Fruit fly (Drosophila melanogaster) whole organism, embryonic: ENCODE data around the gene Tmhs.

Experiments
- Asciz ChIP-seq: fragments of 200-800 bp; sonication (Bioruptor generic); optimal IDR thresholded peaks from 2 replicates; lab custom pipeline; 2017; ENCODE audit warnings: missing biosample characterization, mild to moderate bottlenecking, missing genetic modification characterization, missing genetic modification reagents
- BtbVII ChIP-seq: fragments of 200-800 bp; sonication (Bioruptor generic); optimal IDR thresholded peaks from 3 replicates; lab custom pipeline; 2017; ENCODE audit warnings: missing biosample characterization, mild to moderate bottlenecking, missing genetic modification characterization
- CG1024 ChIP-seq: fragments of 200-800 bp; sonication (Bioruptor generic); IDR thresholded peaks from 2 replicates; pipeline ENCODE4 v1.3.6; 2022; ENCODE audit warnings: missing biosample characterization, missing genetic modification characterization
- CG10366 ChIP-seq: fragments of 200-800 bp; sonication (Bioruptor generic); IDR thresholded peaks from 2 replicates; pipeline ENCODE4 v1.3.6; 2022; ENCODE audit warnings: missing biosample characterization, missing genetic modification characterization
- CG11456 ChIP-seq: fragments of 200-800 bp; sonication (Bioruptor generic); IDR thresholded peaks from 3 replicates; pipeline ENCODE4 v1.3.6; 2022; ENCODE audit warnings: missing biosample characterization, missing genetic modification characterization
- CG11696 ChIP-seq: fragments of 200-800 bp; sonication (Bioruptor generic); IDR thresholded peaks from 2 replicates; pipeline ENCODE4 v1.3.6; 2022; ENCODE audit warnings: missing biosample characterization, missing genetic modification characterization
- CG13424 ChIP-seq: fragments of 200-800 bp; sonication (Bioruptor generic); optimal IDR thresholded peaks from 2 replicates; lab custom pipeline; 2019; ENCODE audit warnings: missing biosample characterization, mild to moderate bottlenecking, missing genetic modification characterization, moderate library complexity
- CG16779 ChIP-seq: fragments of 200-800 bp; sonication (Bioruptor generic); IDR thresholded peaks from 2 replicates; pipeline ENCODE4 v1.3.6; 2022; ENCODE audit warnings: missing biosample characterization, missing genetic modification characterization
- CG17912 ChIP-seq: fragments of 200-800 bp; sonication (Bioruptor generic); optimal IDR thresholded peaks from 2 replicates; lab custom pipeline; 2018; ENCODE audit warnings: missing biosample characterization, mild to moderate bottlenecking, missing genetic modification characterization
- CG2199 ChIP-seq: fragments of 200-800 bp; sonication (Bioruptor generic); IDR thresholded peaks from 3 replicates; pipeline ENCODE4 v1.3.6; 2022; ENCODE audit warnings: missing biosample characterization, missing genetic modification characterization
- CG32532 ChIP-seq: fragments of 200-800 bp; sonication (Bioruptor generic); IDR thresholded peaks from 2 replicates; pipeline ENCODE4 v1.3.6; 2022; ENCODE audit warnings: missing biosample characterization, missing genetic modification characterization
- CG3407 ChIP-seq: fragments of 200-800 bp; sonication (Bioruptor generic); optimal IDR thresholded peaks from 2 replicates; lab custom pipeline; 2018; ENCODE audit warnings: missing biosample characterization, mild to moderate bottlenecking, missing genetic modification characterization
- CG34422 ChIP-seq: fragments of 200-800 bp; sonication (Bioruptor generic); IDR thresholded peaks from 3 replicates; pipeline ENCODE4 v1.3.6; 2022; ENCODE audit warnings: missing biosample characterization, missing genetic modification characterization
- CG5953 ChIP-seq: fragments of 200-800 bp; sonication (Bioruptor generic); IDR thresholded peaks from 2 replicates; pipeline ENCODE4 v1.3.6; 2022; ENCODE audit warnings: missing biosample characterization, missing genetic modification characterization
- CG6689 ChIP-seq: fragments of 200-800 bp; sonication (Bioruptor generic); IDR thresholded peaks from 2 replicates; pipeline ENCODE4 v1.3.6; 2022; ENCODE audit warnings: missing biosample characterization, missing genetic modification characterization
- CG7372 ChIP-seq: fragments of 200-800 bp; sonication (Bioruptor generic); IDR thresholded peaks from 2 replicates; pipeline ENCODE4 v1.3.6; 2022; ENCODE audit warnings: missing biosample characterization, missing genetic modification characterization
- CG7745 ChIP-seq: fragments of 200-800 bp; sonication (Bioruptor generic); optimal IDR thresholded peaks from 2 replicates; lab custom pipeline; 2018; ENCODE audit warnings: missing biosample characterization, mild to moderate bottlenecking, missing genetic modification characterization, moderate library complexity
- CG8290 ChIP-seq, 3 experiments: fragments of 200-800 bp; sonication (Bioruptor generic); optimal IDR thresholded peaks; 2 replicates each; lab custom pipeline; 2016 to 2019; ENCODE audit warnings: missing biosample characterization in 3 of 3, missing genetic modification characterization in 3 of 3, mild to moderate bottlenecking in 2 of 3, moderate library complexity in 1 of 3
- CG9797 ChIP-seq: fragments of 200-800 bp; sonication (Bioruptor generic); optimal IDR thresholded peaks from 3 replicates; lab custom pipeline; 2018; ENCODE audit warnings: missing biosample characterization, mild to moderate bottlenecking, missing genetic modification characterization
- CG9817 ChIP-seq: fragments of 200-800 bp; sonication (Bioruptor generic); optimal IDR thresholded peaks from 2 replicates; lab custom pipeline; 2018; ENCODE audit warnings: missing biosample characterization, mild to moderate bottlenecking, missing genetic modification characterization, moderate library complexity
- Dad ChIP-seq: fragments of 200-800 bp; sonication (Bioruptor generic); optimal IDR thresholded peaks from 3 replicates; lab custom pipeline; 2016; ENCODE audit warnings: missing biosample characterization, missing genetic modification characterization
- Dip2 ChIP-seq: fragments of 200-800 bp; sonication (Bioruptor generic); IDR thresholded peaks from 2 replicates; pipeline ENCODE4 v1.3.6; 2022; ENCODE audit warnings: missing biosample characterization, missing genetic modification characterization
- Fer2 ChIP-seq: fragments of 200-800 bp; sonication (Bioruptor generic); optimal IDR thresholded peaks from 2 replicates; lab custom pipeline; 2018; ENCODE audit warnings: missing biosample characterization, mild to moderate bottlenecking, missing genetic modification characterization, moderate library complexity
- Hr3 ChIP-seq: fragments of 200-800 bp; sonication (Bioruptor generic); optimal IDR thresholded peaks from 3 replicates; lab custom pipeline; 2016; ENCODE audit warnings: missing biosample characterization, missing genetic modification characterization
- Hsf ChIP-seq: fragments of 200-800 bp; sonication (Bioruptor generic); optimal IDR thresholded peaks from 3 replicates; lab custom pipeline; 2016; ENCODE audit warnings: missing biosample characterization, missing genetic modification characterization
- Jarid2 ChIP-seq: fragments of 200-800 bp; sonication (Bioruptor generic); optimal IDR thresholded peaks from 3 replicates; lab custom pipeline; 2017; ENCODE audit warnings: mild to moderate bottlenecking, missing biosample characterization, missing genetic modification reagents, missing genetic modification characterization
- NC2β ChIP-seq: fragments of 200-800 bp; sonication (Bioruptor generic); optimal IDR thresholded peaks from 2 replicates; lab custom pipeline; 2016; ENCODE audit warnings: missing biosample characterization, missing genetic modification characterization
- Nf-YC ChIP-seq: fragments of 200-800 bp; optimal IDR thresholded peaks from 3 replicates; lab custom pipeline; 2019; ENCODE audit warnings: missing biosample characterization, mild to moderate bottlenecking, missing genetic modification characterization, moderate library complexity
- Rx ChIP-seq: fragments of 200-800 bp; sonication (Bioruptor generic); IDR thresholded peaks from 2 replicates; pipeline ENCODE4 v1.3.6; 2022; ENCODE audit warnings: missing biosample characterization, missing genetic modification characterization
- Sox100B ChIP-seq: fragments of 200-800 bp; sonication (Bioruptor generic); optimal IDR thresholded peaks from 3 replicates; lab custom pipeline; 2018; ENCODE audit warnings: missing biosample characterization, mild to moderate bottlenecking, missing genetic modification characterization
- Tbp ChIP-seq: fragments of >200 bp; optimal IDR thresholded peaks from 2 replicates; lab custom pipeline; 2018; ENCODE audit warnings: missing biosample characterization, missing genetic modification characterization
- YL-1 ChIP-seq: fragments of 200-800 bp; sonication (Bioruptor generic); optimal IDR thresholded peaks from 3 replicates; lab custom pipeline; 2017; ENCODE audit warnings: missing biosample characterization, mild to moderate bottlenecking, missing genetic modification characterization
- aop ChIP-seq: fragments of 200-800 bp; sonication (Bioruptor generic); IDR thresholded peaks from 2 replicates; pipeline ENCODE4 v1.3.6; 2022; ENCODE audit warnings: missing biosample characterization, missing genetic modification characterization
- bowl ChIP-seq: fragments of 200-800 bp; sonication (Bioruptor generic); IDR thresholded peaks from 2 replicates; pipeline ENCODE4 v1.3.6; 2022; ENCODE audit warnings: missing biosample characterization, missing genetic modification characterization
- cato ChIP-seq: fragments of 200-800 bp; sonication (Bioruptor generic); optimal IDR thresholded peaks from 2 replicates; lab custom pipeline; 2016; ENCODE audit warnings: missing biosample characterization, missing genetic modification characterization, borderline replicate concordance
- chn ChIP-seq: fragments of 200-800 bp; sonication (Bioruptor generic); optimal IDR thresholded peaks from 2 replicates; lab custom pipeline; 2016; ENCODE audit warnings: missing biosample characterization, missing genetic modification characterization
- ci ChIP-seq: fragments of 200-800 bp; sonication (Bioruptor generic); IDR thresholded peaks from 3 replicates; pipeline ENCODE4 v1.3.6; 2022; ENCODE audit warnings: missing biosample characterization, missing genetic modification characterization
- dan ChIP-seq: fragments of 200-800 bp; sonication (Bioruptor generic); IDR thresholded peaks from 2 replicates; pipeline ENCODE4 v1.3.6; 2022; ENCODE audit warnings: missing biosample characterization, missing genetic modification characterization
- gfzf ChIP-seq: fragments of 200-800 bp; sonication (Bioruptor generic); optimal IDR thresholded peaks from 2 replicates; lab custom pipeline; 2016; ENCODE audit warnings: missing biosample characterization, mild to moderate bottlenecking, missing genetic modification characterization, moderate library complexity
- klu ChIP-seq: fragments of 200-800 bp; sonication (Bioruptor generic); IDR thresholded peaks from 2 replicates; pipeline ENCODE4 v1.3.6; 2022; ENCODE audit warnings: missing biosample characterization, missing genetic modification characterization
- oc ChIP-seq: fragments of 200-800 bp; sonication (Bioruptor generic); optimal IDR thresholded peaks from 2 replicates; lab custom pipeline; 2018; ENCODE audit warnings: missing biosample characterization, mild to moderate bottlenecking, missing genetic modification characterization, moderate library complexity
- pho ChIP-seq: fragments of 200-800 bp; sonication (Bioruptor generic); optimal IDR thresholded peaks from 2 replicates; lab custom pipeline; 2016; ENCODE audit warnings: missing biosample characterization, missing genetic modification characterization
- pita ChIP-seq: fragments of 200-800 bp; sonication (Bioruptor generic); optimal IDR thresholded peaks from 2 replicates; lab custom pipeline; 2017; ENCODE audit warnings: missing biosample characterization, mild to moderate bottlenecking, missing genetic modification characterization
- pnt ChIP-seq: fragments of 200-800 bp; sonication (Bioruptor generic); optimal IDR thresholded peaks from 3 replicates; lab custom pipeline; 2016; ENCODE audit warnings: missing biosample characterization, missing genetic modification characterization
- sc ChIP-seq, 3 experiments: fragments of >200 bp in 2 of 3; fragments of 200-800 bp in 1 of 3; sonication (Bioruptor generic) in 1 of 3; optimal IDR thresholded peaks; 2 replicates in 2 of 3; 3 replicates in 1 of 3; lab custom pipeline; 2017; ENCODE audit warnings: mild to moderate bottlenecking in 1 of 3, missing biosample characterization in 1 of 3, missing genetic modification characterization in 1 of 3, missing genetic modification reagents in 1 of 3
- sisA ChIP-seq: fragments of 200-800 bp; sonication (Bioruptor generic); IDR thresholded peaks from 2 replicates; pipeline ENCODE4 v1.3.6; 2022; ENCODE audit warnings: missing biosample characterization, missing genetic modification characterization
- ssp ChIP-seq: fragments of 200-800 bp; sonication (Bioruptor generic); IDR thresholded peaks from 2 replicates; pipeline ENCODE4 v1.3.6; 2022; ENCODE audit warnings: missing biosample characterization, missing genetic modification characterization
- stc ChIP-seq: fragments of 200-800 bp; sonication (Bioruptor generic); IDR thresholded peaks from 2 replicates; pipeline ENCODE4 v1.3.6; 2022; ENCODE audit warnings: missing biosample characterization, missing genetic modification characterization
- ttk ChIP-seq: fragments of 200-800 bp; sonication (Bioruptor generic); IDR thresholded peaks from 2 replicates; pipeline ENCODE4 v2.1.2; 2022; ENCODE audit warnings: missing biosample characterization, missing genetic modification characterization
- unc-4 ChIP-seq: fragments of 200-800 bp; sonication (Bioruptor generic); IDR thresholded peaks from 2 replicates; pipeline ENCODE4 v1.3.6; 2022; ENCODE audit warnings: missing biosample characterization, missing genetic modification characterization; ENCODE audit not compliant: partially characterized antibody
- vnd ChIP-seq: fragments of 200-800 bp; sonication (Bioruptor generic); IDR thresholded peaks from 3 replicates; pipeline ENCODE4 v1.3.6; 2022; ENCODE audit warnings: missing biosample characterization, missing genetic modification characterization; ENCODE audit not compliant: partially characterized antibody

The Tmhs gene

DNA sequence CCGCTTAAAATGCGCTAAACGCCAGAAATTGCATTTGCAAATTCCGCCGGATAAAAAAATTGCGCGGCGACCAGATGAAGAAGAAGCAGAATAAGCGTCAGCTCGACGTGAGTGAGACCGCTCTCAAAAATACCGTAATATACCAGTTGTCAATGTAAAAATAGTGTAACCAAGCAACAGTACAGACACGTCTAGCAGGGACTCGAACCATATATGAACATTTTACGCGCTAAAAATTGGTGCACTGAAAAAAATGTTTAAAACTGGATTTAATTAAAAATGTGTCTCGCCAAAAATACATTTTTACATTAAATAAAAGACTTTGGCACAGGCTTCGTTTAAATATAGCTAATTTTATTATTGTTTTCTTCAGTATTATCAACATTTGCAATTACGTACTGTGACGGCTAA is 9.2 kb upstream of the Tmhs start, which contains the start of gene dre4 (continued):
- TF ChIP-seq ttk (GFP tag; lab: Robert Waterston, UW) (peak; percentile 37; the same call in 1 of the 2 replicates), Hsf (peak; percentile 80), CG10366 (GFP tag; lab: Robert Waterston, UW) (peak; percentile 62), NC2β (GFP tag; lab: Kevin White, UChicago) (peak; percentile 81), bowl (GFP tag; lab: Robert Waterston, UW) (no peak), CG32532 (GFP tag; lab: Robert Waterston, UW) (peak; percentile 85), CG2199 (GFP tag; lab: Robert Waterston, UW) (0 out of 3 replicates have a peak, but pooled peaks have one; percentile 50), unc-4 (GFP tag; lab: Robert Waterston, UW) (peak; percentile 48; the same call in 1 of the 2 replicates), CG1024 (peak; percentile 49; the same call in 1 of the 2 replicates), Rx (GFP tag; lab: Robert Waterston, UW) (peak; percentile 50), stc (GFP tag; lab: Robert Waterston, UW) (peak; percentile 45; the same call in 1 of the 2 replicates), Hr3 (GFP tag; lab: Kevin White, UChicago) (peak; percentile 63), CG7745 (tag; lab: Kevin White, UChicago) (no peak), Asciz (GFP tag; lab: Kevin White, UChicago) (peak; percentile 62), cato (peak; percentile 18), CG3407 (peak; percentile 51), chn (peak; percentile 46), CG9797 (GFP tag; lab: Kevin White, UChicago) (peak; percentile 94), vnd (no peak), pho (peak; percentile 84), pita (peak; percentile 79), CG16779 (GFP tag; lab: Robert Waterston, UW) (0 out of 2 replicates have a peak, but pooled peaks have one; percentile 15), sc (optimal IDR thresholded peaks at IDR 0.05; lab: Kevin White, UChicago) (no peak), sc (GFP tag; optimal IDR thresholded peaks at IDR 0.05; lab: Kevin White, UChicago) (peak; percentile 12), Jarid2 (GFP tag; lab: Kevin White, UChicago) (no peak), YL-1 (GFP tag; lab: Kevin White, UChicago) (peak; percentile 68), CG9817 (tag; lab: Kevin White, UChicago) (peak; percentile 24), gfzf (peak; percentile 97), Sox100B (GFP tag; lab: Kevin White, UChicago) (no peak), CG13424 (peak; percentile 53)

DNA sequence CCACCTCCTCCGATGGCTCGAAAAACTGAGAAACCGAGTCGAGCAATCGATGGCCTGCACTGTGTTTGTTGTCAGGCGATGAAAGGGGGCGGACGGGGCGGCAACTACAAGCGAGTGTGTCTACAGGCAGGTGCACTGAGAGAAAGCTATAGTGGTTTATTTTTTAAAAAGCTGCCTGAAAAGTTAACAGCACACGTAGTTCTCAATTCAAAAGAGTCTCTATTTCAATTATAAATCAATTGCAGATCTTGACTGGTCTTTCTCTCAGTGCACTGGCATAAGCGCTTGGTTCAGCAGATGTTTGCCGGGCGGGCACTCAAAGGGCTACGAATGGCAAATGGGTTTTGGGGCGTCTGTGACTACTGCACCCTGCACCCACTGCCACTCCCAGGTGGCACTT is 4.8 kb upstream of the Tmhs start:
- TF ChIP-seq CG5953 = 0 out of 2 replicates have a peak, but pooled peaks have one; percentile 40
- no peak for TF ChIP-seq Dip2 (GFP tag; lab: Robert Waterston, UW)
- TF ChIP-seq klu (GFP tag; lab: Robert Waterston, UW) = peak; percentile 44; the same call in 1 of the 2 replicates
- TF ChIP-seq CG11456 (GFP tag; lab: Robert Waterston, UW) = peak; percentile 67; the same call in 1 of the 3 replicates
- TF ChIP-seq pnt (GFP tag; lab: Kevin White, UChicago) = peak; percentile 6
- peak; percentile 68 for TF ChIP-seq sisA (GFP tag; lab: Robert Waterston, UW)
- no peak for TF ChIP-seq CG7372
- TF ChIP-seq CG8290 (GFP tag; optimal IDR thresholded peaks at IDR 0.05; lab: Kevin White, UChicago) = no peak
- peak in 1 of 2 experiments; percentile 40 for TF ChIP-seq CG8290 (tag; optimal IDR thresholded peaks at IDR 0.05; lab: Kevin White, UChicago)
- no peak for TF ChIP-seq Nf-YC (tag; lab: Kevin White, UChicago)
- TF ChIP-seq ci (GFP tag; lab: Robert Waterston, UW) = peak; percentile 62
- TF ChIP-seq CG6689 (GFP tag; lab: Robert Waterston, UW) = peak; percentile 39; the same call in 1 of the 2 replicates
- TF ChIP-seq BtbVII (GFP tag; lab: Kevin White, UChicago) = peak; percentile 24
- TF ChIP-seq dan (GFP tag; lab: Robert Waterston, UW) = no peak
- peak; percentile 18 for TF ChIP-seq Dad (GFP tag; lab: Kevin White, UChicago)
- no peak for TF ChIP-seq Tbp (GFP tag; lab: Kevin White, UChicago)
- peak; percentile 48; the same call in 1 of the 3 replicates for TF ChIP-seq CG34422
- 0 out of 2 replicates have a peak, but pooled peaks have one; percentile 3 for TF ChIP-seq aop (GFP tag; lab: Robert Waterston, UW)
- no peak for TF ChIP-seq Fer2 (tag; lab: Kevin White, UChicago)
- peak; percentile 63; the same call in 1 of the 2 replicates for TF ChIP-seq CG11696
- peak; percentile 59; the same call in 1 of the 2 replicates for TF ChIP-seq ssp (GFP tag; lab: Robert Waterston, UW)
- no peak for TF ChIP-seq oc
- TF ChIP-seq CG17912 (GFP tag; lab: Kevin White, UChicago) = no peak
